Worm (Caenorhabditis elegans) whole organism, L3 larva: ENCODE data around the gene ndub-6.

Experiments
- R02D3.7 ChIP-seq: fragments of 150-350 bp; optimal IDR thresholded peaks from 2 replicates; lab custom pipeline; 2014; ENCODE audit warnings: missing biosample characterization, missing genetic modification characterization
- ceh-28 ChIP-seq: fragments of 150-350 bp; optimal IDR thresholded peaks from 2 replicates; lab custom pipeline; 2014; ENCODE audit warnings: missing biosample characterization, missing genetic modification reagents, missing genetic modification characterization
- lsy-12 ChIP-seq: sonication (generic microtip); optimal IDR thresholded peaks from 2 replicates; lab custom pipeline; 2016; ENCODE audit warnings: mild to moderate bottlenecking, missing genetic modification characterization, missing compliant biosample characterization
- pha-4 ChIP-seq: fragments of 150-350 bp; optimal IDR thresholded peaks from 2 replicates; lab custom pipeline; 2014; ENCODE audit warnings: missing biosample characterization, missing genetic modification reagents, missing genetic modification characterization
- ztf-4 ChIP-seq: fragments of 150-350 bp; optimal IDR thresholded peaks from 2 replicates; lab custom pipeline; 2014; ENCODE audit warnings: missing biosample characterization, missing genetic modification characterization

- TF ChIP-seq ceh-28 (no peak), R02D3.7 (tag; lab: Kevin White, UChicago) (no peak), lsy-12 (tag; lab: Kevin White, UChicago) (no peak), pha-4 (tag; lab: Kevin White, UChicago) (no peak), ztf-4 (no peak)
Measured at ce11 chrIV:11659794-11660312, 7.7 kb downstream of the ndub-6 start, which contains the start of gene ZK792.1.
